Worm (Caenorhabditis elegans) whole organism, late embryonic: Measurements from ENCODE around the gene C56C10.6.

Experiments used
- K02D7.2 ChIP-seq: sonication (generic microtip); optimal IDR thresholded peaks from 2 replicates; lab custom pipeline; 2017; ENCODE audit warnings: mild to moderate bottlenecking, missing genetic modification characterization, missing compliant biosample characterization
- K09A11.1 ChIP-seq: sonication (generic microtip); optimal IDR thresholded peaks from 2 replicates; lab custom pipeline; 2017; ENCODE audit warnings: antibody characterized with exemption, mild to moderate bottlenecking, missing genetic modification characterization, missing compliant biosample characterization; ENCODE audit not compliant: insufficient read depth
- T23F11.4 ChIP-seq: fragments of 200-800 bp; sonication (Bioruptor generic); optimal IDR thresholded peaks from 2 replicates; lab custom pipeline; 2018; ENCODE audit warnings: mild to moderate bottlenecking, missing genetic modification characterization, missing compliant biosample characterization
- ahr-1 ChIP-seq: sonication (generic microtip); optimal IDR thresholded peaks from 2 replicates; lab custom pipeline; 2016; ENCODE audit warnings: missing genetic modification characterization, missing compliant biosample characterization
- ama-1 ChIP-seq: fragments of 150-350 bp; optimal IDR thresholded peaks from 2 replicates; lab custom pipeline; 2014
- ceh-18 ChIP-seq: sonication (generic microtip); optimal IDR thresholded peaks from 2 replicates; lab custom pipeline; 2016; ENCODE audit warnings: missing genetic modification characterization, missing compliant biosample characterization
- ceh-19 ChIP-seq: fragments of 200-800 bp; sonication (Bioruptor generic); optimal IDR thresholded peaks from 2 replicates; lab custom pipeline; 2018; ENCODE audit warnings: mild to moderate bottlenecking, missing genetic modification characterization, missing compliant biosample characterization
- ceh-30 ChIP-seq: fragments of 150-350 bp; optimal IDR thresholded peaks from 2 replicates; lab custom pipeline; 2014; ENCODE audit warnings: missing biosample characterization, missing genetic modification characterization
- ceh-31 ChIP-seq: sonication (generic microtip); optimal IDR thresholded peaks from 2 replicates; lab custom pipeline; 2016; ENCODE audit warnings: missing genetic modification characterization, missing compliant biosample characterization
- ceh-34 ChIP-seq: sonication (generic microtip); optimal IDR thresholded peaks from 2 replicates; lab custom pipeline; 2016; ENCODE audit warnings: mild to moderate bottlenecking, missing genetic modification characterization, missing compliant biosample characterization
- ceh-6 ChIP-seq: fragments of 200-800 bp; sonication (Bioruptor generic); optimal IDR thresholded peaks from 2 replicates; lab custom pipeline; 2018; ENCODE audit warnings: mild to moderate bottlenecking, missing genetic modification characterization, missing compliant biosample characterization
- dmd-4 ChIP-seq: sonication (generic microtip); optimal IDR thresholded peaks from 2 replicates; lab custom pipeline; 2016; ENCODE audit warnings: borderline replicate concordance, missing genetic modification characterization, missing compliant biosample characterization
- ets-4 ChIP-seq: sonication (generic microtip); optimal IDR thresholded peaks from 2 replicates; lab custom pipeline; 2016; ENCODE audit warnings: missing genetic modification characterization, missing compliant biosample characterization
- fax-1 ChIP-seq: sonication (generic microtip); optimal IDR thresholded peaks from 2 replicates; lab custom pipeline; 2016; ENCODE audit warnings: missing genotype, missing genetic modification characterization, missing compliant biosample characterization
- gmeb-2 ChIP-seq: sonication (generic microtip); optimal IDR thresholded peaks from 2 replicates; lab custom pipeline; 2016; ENCODE audit warnings: missing genetic modification characterization, inconsistent platforms, missing compliant biosample characterization
- hlh-15 ChIP-seq: sonication (generic microtip); optimal IDR thresholded peaks from 2 replicates; lab custom pipeline; 2016; ENCODE audit warnings: missing genetic modification characterization, missing compliant biosample characterization
- hlh-30 ChIP-seq: sonication (generic microtip); optimal IDR thresholded peaks from 2 replicates; lab custom pipeline; 2017; ENCODE audit warnings: antibody characterized with exemption, missing genetic modification characterization, missing compliant biosample characterization; ENCODE audit not compliant: insufficient read depth
- hlh-8 ChIP-seq: sonication (generic microtip); optimal IDR thresholded peaks from 2 replicates; lab custom pipeline; 2016; ENCODE audit warnings: missing genotype, missing genetic modification characterization, missing compliant biosample characterization
- lim-6 ChIP-seq: sonication (generic microtip); optimal IDR thresholded peaks from 2 replicates; lab custom pipeline; 2016; ENCODE audit warnings: missing genetic modification characterization, missing compliant biosample characterization
- lin-11 ChIP-seq: fragments of 200-800 bp; sonication (Bioruptor generic); optimal IDR thresholded peaks from 2 replicates; lab custom pipeline; 2018; ENCODE audit warnings: mild to moderate bottlenecking, missing genetic modification characterization, missing compliant biosample characterization
- mec-3 ChIP-seq: sonication (generic microtip); optimal IDR thresholded peaks from 2 replicates; lab custom pipeline; 2016; ENCODE audit warnings: borderline replicate concordance, missing genetic modification characterization, missing compliant biosample characterization
- nfya-1 ChIP-seq: sonication (generic microtip); optimal IDR thresholded peaks from 2 replicates; lab custom pipeline; 2017; ENCODE audit warnings: missing genetic modification characterization, mild to moderate bottlenecking, missing compliant biosample characterization, antibody characterized with exemption, moderate library complexity
- nhr-232 ChIP-seq: sonication (generic microtip); optimal IDR thresholded peaks from 2 replicates; lab custom pipeline; 2016; ENCODE audit warnings: missing genetic modification characterization, missing compliant biosample characterization
- npax-4 ChIP-seq: sonication (generic microtip); optimal IDR thresholded peaks from 2 replicates; lab custom pipeline; 2016; ENCODE audit warnings: missing genetic modification characterization, missing compliant biosample characterization
- odd-2 ChIP-seq: sonication (generic microtip); optimal IDR thresholded peaks from 2 replicates; lab custom pipeline; 2017; ENCODE audit warnings: antibody characterized with exemption, mild to moderate bottlenecking, missing genetic modification characterization, missing compliant biosample characterization
- pag-3 ChIP-seq: sonication (generic microtip); optimal IDR thresholded peaks from 2 replicates; lab custom pipeline; 2016; ENCODE audit warnings: missing compliant biosample characterization, missing genetic modification characterization, borderline replicate concordance
- pax-1 ChIP-seq: fragments of 150-350 bp; optimal IDR thresholded peaks from 2 replicates; lab custom pipeline; 2014; ENCODE audit warnings: missing biosample characterization, missing genetic modification characterization
- pha-4 ChIP-seq: fragments of 150-350 bp; optimal IDR thresholded peaks from 2 replicates; lab custom pipeline; 2018; ENCODE audit warnings: missing biosample characterization, missing genetic modification reagents, missing genetic modification characterization
- pros-1 ChIP-seq: fragments of 150-350 bp; optimal IDR thresholded peaks from 2 replicates; lab custom pipeline; 2014; ENCODE audit warnings: missing biosample characterization, missing genetic modification reagents, missing genetic modification characterization
- ref-2 ChIP-seq: sonication (generic microtip); optimal IDR thresholded peaks from 2 replicates; lab custom pipeline; 2016; ENCODE audit warnings: missing genetic modification characterization, missing compliant biosample characterization
- rnt-1 ChIP-seq: sonication (generic microtip); optimal IDR thresholded peaks from 2 replicates; lab custom pipeline; 2016; ENCODE audit warnings: missing genetic modification characterization, missing compliant biosample characterization
- sox-2 ChIP-seq: fragments of 200-800 bp; sonication (Bioruptor generic); IDR thresholded peaks from 2 replicates; pipeline ENCODE4 v1.3.6; 2022; ENCODE audit warnings: missing genetic modification reagents, missing genetic modification characterization, missing compliant biosample characterization
- unc-3 ChIP-seq, 2 experiments: fragments of 200-800 bp in 1 of 2; sonication (Bioruptor generic) in 1 of 2; sonication (generic microtip) in 1 of 2; conservative IDR thresholded peaks in 1 of 2; optimal IDR thresholded peaks in 1 of 2; 2 replicates each; pipeline versions ENCODE4 v1.3.6 to Lab custom; 2016 to 2022; ENCODE audit warnings: missing compliant biosample characterization in 2 of 2, missing genetic modification characterization in 2 of 2, missing genetic modification reagents in 1 of 2
- zip-5 ChIP-seq: sonication (generic microtip); optimal IDR thresholded peaks from 2 replicates; lab custom pipeline; 2016; ENCODE audit warnings: missing genetic modification characterization, missing compliant biosample characterization

The C56C10.6 gene

ce11 chrII:6575647-6576046 lies 5.5 kb downstream of the C56C10.6 start, which contains the start of gene sra-29:
Gene sra-29, minus strand, starts transcription at chrII:6575747.
- TF ChIP-seq ceh-6 (GFP tag; lab: Kevin White, UChicago) (no peak), pag-3 (tag; lab: Kevin White, UChicago) (no peak), gmeb-2 (tag; lab: Kevin White, UChicago) (no peak), nhr-232 (no peak), ceh-34 (tag; lab: Kevin White, UChicago) (no peak), hlh-8 (no peak), ama-1 (lab: Kevin White, UChicago) (no peak), npax-4 (tag; lab: Kevin White, UChicago) (no peak), lim-6 (tag; lab: Kevin White, UChicago) (no peak), ahr-1 (tag; lab: Kevin White, UChicago) (no peak), T23F11.4 (no peak), pha-4 (tag; lab: Kevin White, UChicago) (no peak), ceh-19 (GFP tag; lab: Kevin White, UChicago) (no peak), pros-1 (no peak)

ce11 chrII:6573677-6574076 lies 7.5 kb downstream of the C56C10.6 start, which contains the start of gene sra-28:
Gene sra-28, minus strand, starts transcription at chrII:6573777.
- TF ChIP-seq fax-1 (tag; lab: Kevin White, UChicago) (no peak), odd-2 (tag; lab: Kevin White, UChicago) (no peak), mec-3 (tag; lab: Kevin White, UChicago) (no peak), ceh-31 (tag; lab: Kevin White, UChicago) (no peak), dmd-4 (tag; lab: Kevin White, UChicago) (no peak), zip-5 (tag; lab: Kevin White, UChicago) (no peak), lim-6 (tag; lab: Kevin White, UChicago) (no peak)

- TF ChIP-seq lin-11 (tag; lab: Kevin White, UChicago) (no peak), ceh-18 (tag; lab: Kevin White, UChicago) (no peak), ceh-30 (no peak), ets-4 (no peak), unc-3 (GFP tag; conservative IDR thresholded peaks at IDR 0.05; lab: Robert Waterston, UW) (no peak), unc-3 (tag; optimal IDR thresholded peaks at IDR 0.05; lab: Kevin White, UChicago) (no peak), pax-1 (tag; lab: Kevin White, UChicago) (no peak), pha-4 (tag; lab: Kevin White, UChicago) (no peak), K02D7.2 (tag; lab: Kevin White, UChicago) (no peak)
Measured at ce11 chrII:6568707-6569106, 12.4 kb downstream of the C56C10.6 start, which contains the start of gene sra-27. Gene sra-27, plus strand, starts transcription at chrII:6569007.

- TF ChIP-seq nfya-1 (tag; lab: Kevin White, UChicago): no peak
- no peak for TF ChIP-seq hlh-8
- TF ChIP-seq odd-2 (tag; lab: Kevin White, UChicago): no peak
- TF ChIP-seq pax-1 (tag; lab: Kevin White, UChicago): no peak
- no peak for TF ChIP-seq rnt-1 (tag; lab: Kevin White, UChicago)
- TF ChIP-seq K09A11.1 (tag; lab: Kevin White, UChicago): no peak
- TF ChIP-seq ceh-30: no peak
- no peak for TF ChIP-seq ref-2 (tag; lab: Kevin White, UChicago)
- no peak for TF ChIP-seq hlh-15
- TF ChIP-seq mec-3 (tag; lab: Kevin White, UChicago): no peak
- no peak for TF ChIP-seq hlh-30 (tag; lab: Kevin White, UChicago)
- TF ChIP-seq pag-3 (tag; lab: Kevin White, UChicago): no peak
- no peak for TF ChIP-seq nhr-232
- TF ChIP-seq ceh-19 (GFP tag; lab: Kevin White, UChicago): no peak
- TF ChIP-seq sox-2 (GFP tag; lab: Robert Waterston, UW): no peak
- TF ChIP-seq, all 69 proteins: peak for 0
Measured at ce11 chrII:6566628-6567180, 14.4 kb downstream of the C56C10.6 start, which contains the start of the genes F18C5.5 and F18C5.9. Gene F18C5.5, minus strand, starts transcription at chrII:6566728. Gene F18C5.9, plus strand, starts transcription at chrII:6567130.
